Fruit fly (Drosophila melanogaster) whole organism, wandering third instar larva: Measurements from ENCODE around the gene FoxL1.

Experiments
- Abd-B ChIP-seq: fragments of >200 bp; optimal IDR thresholded peaks from 2 replicates; lab custom pipeline; 2017; ENCODE audit warnings: missing biosample characterization, missing genetic modification characterization
- CG32264 ChIP-seq: fragments of 200-800 bp; sonication (Bioruptor generic); optimal IDR thresholded peaks from 2 replicates; lab custom pipeline; 2016; ENCODE audit warnings: missing biosample characterization, missing genetic modification characterization
- CG9705 ChIP-seq: fragments of 200-800 bp; sonication (Bioruptor generic); optimal IDR thresholded peaks from 2 replicates; lab custom pipeline; 2018; ENCODE audit warnings: missing biosample characterization, mild to moderate bottlenecking, missing genetic modification characterization
- CrebA ChIP-seq: fragments of 200-800 bp; sonication (Bioruptor generic); optimal IDR thresholded peaks from 2 replicates; lab custom pipeline; 2016; ENCODE audit warnings: missing biosample characterization, mild to moderate bottlenecking, missing genetic modification characterization, borderline replicate concordance
- GATAd ChIP-seq: sonication (Bioruptor generic); optimal IDR thresholded peaks from 2 replicates; lab custom pipeline; 2016; ENCODE audit warnings: missing biosample characterization, missing genetic modification characterization
- HLH106 ChIP-seq: fragments of 200-800 bp; optimal IDR thresholded peaks from 3 replicates; lab custom pipeline; 2019; ENCODE audit warnings: missing biosample characterization, mild to moderate bottlenecking, missing genetic modification characterization, moderate library complexity
- Hnf4 ChIP-seq: fragments of 200-800 bp; sonication (Bioruptor generic); optimal IDR thresholded peaks from 2 replicates; lab custom pipeline; 2016; ENCODE audit warnings: missing biosample characterization, mild to moderate bottlenecking, missing genetic modification characterization
- Myc ChIP-seq: fragments of >200 bp; optimal IDR thresholded peaks from 2 replicates; lab custom pipeline; 2017
- N ChIP-seq: fragments of >200 bp; optimal IDR thresholded peaks from 2 replicates; lab custom pipeline; 2018; ENCODE audit warnings: missing biosample characterization, missing external identifiers, missing genetic modification characterization
- OdsH ChIP-seq: fragments of 200-800 bp; sonication (Bioruptor generic); optimal IDR thresholded peaks from 2 replicates; lab custom pipeline; 2016; ENCODE audit warnings: missing biosample characterization, mild to moderate bottlenecking, missing genetic modification characterization
- Rel ChIP-seq, 2 experiments: fragments of 200-800 bp; sonication (Bioruptor generic) in 1 of 2; optimal IDR thresholded peaks; 2 replicates in 1 of 2; 3 replicates in 1 of 2; lab custom pipeline; 2016 to 2019; ENCODE audit warnings: mild to moderate bottlenecking in 2 of 2, missing biosample characterization in 2 of 2, missing genetic modification characterization in 2 of 2, moderate library complexity in 1 of 2
- Sp1 ChIP-seq: fragments of 200-800 bp; sonication (Bioruptor generic); optimal IDR thresholded peaks from 3 replicates; lab custom pipeline; 2019; ENCODE audit warnings: missing biosample characterization, mild to moderate bottlenecking, missing genetic modification characterization, moderate library complexity
- Vsx2 ChIP-seq: fragments of 200-300, 225-300 bp; sonication (Bioruptor generic); optimal IDR thresholded peaks from 2 replicates; lab custom pipeline; 2018; ENCODE audit warnings: missing biosample characterization, missing genetic modification characterization; ENCODE audit not compliant: partially characterized antibody
- br ChIP-seq: fragments of 200-800 bp; sonication (Bioruptor generic); optimal IDR thresholded peaks from 2 replicates; lab custom pipeline; 2016; ENCODE audit warnings: missing biosample characterization, missing genetic modification characterization
- dl ChIP-seq, 2 experiments: fragments of 175-275, 200-275 bp in 1 of 2; fragments of 200-275 bp in 1 of 2; sonication (Bioruptor generic); optimal IDR thresholded peaks; lab custom pipeline; 2018; ENCODE audit warnings: mild to moderate bottlenecking in 2 of 2, missing biosample characterization in 2 of 2, missing genetic modification characterization in 2 of 2, moderate library complexity in 2 of 2; ENCODE audit not compliant: partially characterized antibody in 2 of 2, insufficient read depth in 1 of 2
- dmrt93B ChIP-seq: fragments of 200-800 bp; sonication (Bioruptor generic); optimal IDR thresholded peaks from 2 replicates; lab custom pipeline; 2018; ENCODE audit warnings: missing biosample characterization, mild to moderate bottlenecking, missing genetic modification characterization
- dsf ChIP-seq: sonication (Bioruptor generic); optimal IDR thresholded peaks from 2 replicates; lab custom pipeline; 2016; ENCODE audit warnings: missing biosample characterization, missing genetic modification characterization, borderline replicate concordance
- ey ChIP-seq: fragments of 200-800 bp; sonication (Bioruptor generic); optimal IDR thresholded peaks from 2 replicates; lab custom pipeline; 2016; ENCODE audit warnings: missing biosample characterization, missing genetic modification characterization
- foxo ChIP-seq, 2 experiments: fragments of 200-800 bp; sonication (Bioruptor generic); optimal IDR thresholded peaks; 2 replicates in 1 of 2; 3 replicates in 1 of 2; lab custom pipeline; 2016 to 2017; ENCODE audit warnings: missing biosample characterization in 2 of 2, missing genetic modification characterization in 2 of 2
- fru ChIP-seq: fragments of 200-800 bp; sonication (Bioruptor generic); optimal IDR thresholded peaks from 3 replicates; lab custom pipeline; 2016; ENCODE audit warnings: missing biosample characterization, mild to moderate bottlenecking, missing genetic modification characterization
- h ChIP-seq: fragments of 200-800 bp; sonication (Bioruptor generic); optimal IDR thresholded peaks from 3 replicates; lab custom pipeline; 2016; ENCODE audit warnings: missing biosample characterization, mild to moderate bottlenecking, missing genetic modification characterization
- jim ChIP-seq: fragments of 175-275, 200-325 bp; sonication (Bioruptor generic); optimal IDR thresholded peaks from 2 replicates; lab custom pipeline; 2016; ENCODE audit warnings: missing biosample characterization, mild to moderate bottlenecking, missing genetic modification characterization
- lola ChIP-seq: fragments of >200 bp; optimal IDR thresholded peaks from 2 replicates; lab custom pipeline; 2017; ENCODE audit warnings: missing biosample characterization, missing genetic modification characterization
- pan ChIP-seq: fragments of >200 bp; optimal IDR thresholded peaks from 2 replicates; lab custom pipeline; 2017
- psq ChIP-seq: fragments of 200-800 bp; sonication (Bioruptor generic); optimal IDR thresholded peaks from 3 replicates; lab custom pipeline; 2017; ENCODE audit warnings: missing biosample characterization, mild to moderate bottlenecking, missing genetic modification characterization, moderate library complexity
- rgr ChIP-seq: fragments of 200-800 bp; sonication (Bioruptor generic); optimal IDR thresholded peaks from 3 replicates; lab custom pipeline; 2016; ENCODE audit warnings: missing biosample characterization, mild to moderate bottlenecking, missing genetic modification characterization
- sage ChIP-seq: fragments of 200-800 bp; sonication (Bioruptor generic); optimal IDR thresholded peaks from 2 replicates; lab custom pipeline; 2016; ENCODE audit warnings: missing biosample characterization, mild to moderate bottlenecking, missing genetic modification characterization
- sv ChIP-seq: fragments of 200-800 bp; sonication (Bioruptor generic); optimal IDR thresholded peaks from 3 replicates; lab custom pipeline; 2016; ENCODE audit warnings: missing biosample characterization, missing genetic modification characterization
- tai ChIP-seq: sonication (Bioruptor generic); optimal IDR thresholded peaks from 2 replicates; lab custom pipeline; 2016; ENCODE audit warnings: missing biosample characterization, missing genetic modification characterization
- usp ChIP-seq: fragments of >200 bp; optimal IDR thresholded peaks from 2 replicates; lab custom pipeline; 2017; ENCODE audit warnings: missing biosample characterization, missing genetic modification characterization
- woc ChIP-seq: sonication (Bioruptor generic); optimal IDR thresholded peaks from 2 replicates; lab custom pipeline; 2016; ENCODE audit warnings: missing biosample characterization, mild to moderate bottlenecking, missing genetic modification characterization

The FoxL1 gene

DNA sequence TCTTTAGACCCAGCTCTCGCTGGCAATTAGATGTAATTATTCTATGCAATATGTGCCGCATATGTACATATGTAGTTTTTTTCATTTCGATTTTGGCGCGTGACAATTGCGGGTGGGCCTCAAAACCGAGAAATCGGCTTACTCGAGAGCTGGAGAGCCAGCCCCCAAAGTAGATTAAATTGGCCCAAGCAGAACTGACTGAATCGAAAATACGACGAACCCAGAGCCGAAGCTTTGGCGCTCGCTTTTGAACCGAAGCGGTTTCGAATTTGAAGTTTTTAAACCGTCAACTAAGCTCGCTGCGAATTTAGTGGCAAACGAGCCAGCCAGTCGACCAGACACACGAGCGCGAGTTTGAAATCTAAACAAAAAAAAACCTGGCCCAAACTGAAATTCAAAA lies 27.6 kb downstream of the FoxL1 start, which contains the start of gene CG1136:
Gene CG1136 (plus strand): TSS at position 308 of the 400 bp plus-strand sequence.
- no peak for TF ChIP-seq Myc (lab: Kevin White, UChicago)
- no peak for TF ChIP-seq N
- TF ChIP-seq woc: no peak
- no peak for TF ChIP-seq dsf (GFP tag; lab: Kevin White, UChicago)
- no peak for TF ChIP-seq HLH106 (tag; lab: Kevin White, UChicago)
- TF ChIP-seq Sp1 (GFP tag; lab: Kevin White, UChicago): no peak
- no peak for TF ChIP-seq dmrt93B (GFP tag; lab: Kevin White, UChicago)
- no peak for TF ChIP-seq pan (lab: Kevin White, UChicago)
- TF ChIP-seq Hnf4: no peak
- no peak for TF ChIP-seq foxo (GFP tag; optimal IDR thresholded peaks at IDR 0.05; lab: Kevin White, UChicago)
- TF ChIP-seq CrebA: no peak
- no peak for TF ChIP-seq fru (GFP tag; lab: Kevin White, UChicago)
- TF ChIP-seq lola (GFP tag; lab: Kevin White, UChicago): no peak

DNA sequence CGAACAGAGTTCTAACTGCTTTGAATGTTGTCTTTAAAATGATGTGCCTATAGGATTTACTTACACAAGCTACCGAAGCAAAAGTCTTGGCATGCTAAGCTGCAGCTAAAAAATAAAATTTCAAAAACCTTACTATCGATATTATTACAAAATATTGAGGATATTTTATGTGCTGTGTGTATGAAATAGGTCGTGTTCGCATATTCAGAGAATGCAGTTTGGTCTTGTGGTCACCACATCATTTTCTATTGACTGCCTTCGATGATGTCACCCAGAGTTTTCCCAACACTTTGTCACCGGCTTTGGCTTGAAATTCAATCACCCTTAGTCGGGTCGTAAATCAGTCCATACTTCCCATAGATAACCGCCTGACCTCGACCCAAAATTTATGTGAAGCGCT lies 29.0 kb downstream of the FoxL1 start, which contains the start of gene Dpy-30L2:
Gene Dpy-30L2 (minus strand): TSS at position 101 of the 400 bp plus-strand sequence.
- TF ChIP-seq lola (GFP tag; lab: Kevin White, UChicago) (no peak), usp (GFP tag; lab: Kevin White, UChicago) (no peak), foxo (GFP tag; optimal IDR thresholded peaks at IDR 0.05; lab: Kevin White, UChicago) (no peak), dsf (GFP tag; lab: Kevin White, UChicago) (no peak)

DNA sequence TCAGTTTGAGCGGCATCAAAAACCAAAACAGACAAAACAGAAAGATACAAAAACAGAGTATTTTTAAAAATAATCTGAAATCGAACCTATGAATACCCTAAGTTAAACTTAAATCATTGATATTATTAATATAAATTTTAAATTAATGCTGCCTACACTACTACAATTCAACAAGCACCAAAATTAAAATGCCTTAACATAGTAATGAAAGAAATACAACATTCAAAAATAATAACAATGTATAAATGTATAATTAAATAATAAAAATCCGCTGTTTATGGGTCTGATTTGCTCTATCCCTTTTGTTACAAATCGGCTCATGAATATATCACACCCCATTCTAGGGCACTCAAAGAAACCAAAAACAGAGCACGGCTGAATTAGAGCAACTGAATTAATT lies 30.4 kb downstream of the FoxL1 start:
- TF ChIP-seq rgr (GFP tag; lab: Kevin White, UChicago) (no peak), Abd-B (no peak), GATAd (GFP tag; lab: Kevin White, UChicago) (no peak), br (GFP tag; lab: Kevin White, UChicago) (no peak), sv (no peak), tai (no peak), dsf (GFP tag; lab: Kevin White, UChicago) (no peak), dl (GFP tag; optimal IDR thresholded peaks at IDR 0.05; lab: Kevin White, UChicago; ENCODE audit: insufficient read depth in 1 of 2, partially characterized antibody in 2 of 2) (no peak), fru (GFP tag; lab: Kevin White, UChicago) (no peak), OdsH (GFP tag; lab: Kevin White, UChicago) (no peak), psq (no peak), usp (GFP tag; lab: Kevin White, UChicago) (no peak), CG9705 (no peak), sage (GFP tag; lab: Kevin White, UChicago) (no peak)

DNA sequence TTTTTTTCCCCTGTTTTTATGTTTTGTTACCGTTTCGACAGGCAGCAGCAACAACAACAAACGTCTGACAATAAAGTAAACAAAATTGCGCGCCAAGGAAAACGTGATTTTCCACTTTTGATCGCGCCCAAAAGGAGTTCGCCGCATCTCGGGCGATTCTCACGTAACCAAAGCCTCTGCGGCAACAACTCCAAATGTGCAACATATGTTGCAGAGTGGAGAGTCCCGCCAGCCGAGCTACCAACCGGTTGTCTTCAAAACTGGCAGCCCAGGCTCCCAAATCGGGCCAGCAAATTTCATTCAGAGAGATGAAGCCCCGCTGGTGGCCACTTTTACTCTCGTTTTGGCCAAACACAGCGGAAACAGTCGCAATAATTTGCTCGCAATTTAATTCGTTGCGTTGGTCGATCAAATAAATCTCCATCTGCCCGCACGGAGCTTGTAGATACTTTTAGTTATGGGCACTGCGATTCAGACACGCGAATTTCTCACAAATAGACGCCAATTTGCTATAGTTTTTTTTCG lies 36.8 kb downstream of the FoxL1 start:
- TF ChIP-seq Vsx2 (GFP tag; lab: Kevin White, UChicago) (peak; percentile 32), jim (GFP tag; lab: Kevin White, UChicago) (no peak)

DNA sequence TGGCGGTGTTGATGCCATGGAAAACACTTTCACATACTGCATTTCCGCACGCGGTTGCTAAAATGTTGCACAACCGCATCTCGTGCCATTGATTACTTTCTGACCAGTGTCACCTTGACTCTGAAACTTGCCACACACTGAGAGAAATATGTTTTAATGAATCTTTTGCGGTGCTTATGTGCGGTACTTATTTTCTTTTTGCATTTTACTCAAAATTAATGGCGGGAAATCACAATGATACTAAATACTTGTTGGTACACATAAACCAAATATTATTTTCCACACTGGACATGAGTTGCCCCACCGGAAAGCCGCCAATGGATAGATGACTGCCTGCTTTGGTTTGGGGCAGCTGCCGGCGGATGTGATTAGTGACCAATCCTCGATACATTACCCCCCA lies 38.1 kb downstream of the FoxL1 start:
- no peak for TF ChIP-seq psq
- TF ChIP-seq GATAd (GFP tag; lab: Kevin White, UChicago): no peak
- no peak for TF ChIP-seq Rel (GFP tag; optimal IDR thresholded peaks at IDR 0.05; lab: Kevin White, UChicago)
- TF ChIP-seq Rel (tag; optimal IDR thresholded peaks at IDR 0.05; lab: Kevin White, UChicago): no peak
- TF ChIP-seq Myc (lab: Kevin White, UChicago): no peak
- TF ChIP-seq ey (GFP tag; lab: Kevin White, UChicago): no peak
- TF ChIP-seq rgr (GFP tag; lab: Kevin White, UChicago): no peak
- no peak for TF ChIP-seq sage (GFP tag; lab: Kevin White, UChicago)
- no peak for TF ChIP-seq usp (GFP tag; lab: Kevin White, UChicago)
- no peak for TF ChIP-seq CG32264
- TF ChIP-seq Sp1 (GFP tag; lab: Kevin White, UChicago): no peak
- TF ChIP-seq h (GFP tag; lab: Kevin White, UChicago): no peak
